Fruit fly (Drosophila melanogaster) whole organism, embryonic: ENCODE measurements around the gene CG9018.

Source experiments
- Bteb2 ChIP-seq: fragments of 200-800 bp; sonication (Bioruptor generic); optimal IDR thresholded peaks from 2 replicates; lab custom pipeline; 2016; ENCODE audit warnings: missing biosample characterization, missing genetic modification characterization
- C15 ChIP-seq: fragments of 200-800 bp; sonication (Bioruptor generic); IDR thresholded peaks from 3 replicates; pipeline ENCODE4 v1.3.6; 2022; ENCODE audit warnings: missing biosample characterization, missing genetic modification characterization
- CG10267 ChIP-seq: fragments of 200-800 bp; sonication (Bioruptor generic); optimal IDR thresholded peaks from 2 replicates; lab custom pipeline; 2018; ENCODE audit warnings: missing biosample characterization, mild to moderate bottlenecking, missing genetic modification characterization, moderate library complexity
- CG10543 ChIP-seq: fragments of 200-800 bp; sonication (Bioruptor generic); optimal IDR thresholded peaks from 3 replicates; lab custom pipeline; 2017; ENCODE audit warnings: missing biosample characterization, mild to moderate bottlenecking, missing genetic modification characterization, moderate library complexity
- CG11398 ChIP-seq: fragments of 200-800 bp; sonication (Bioruptor generic); optimal IDR thresholded peaks from 2 replicates; lab custom pipeline; 2016; ENCODE audit warnings: missing biosample characterization, missing genetic modification characterization
- CG11723 ChIP-seq: fragments of 200-800 bp; sonication (Bioruptor generic); optimal IDR thresholded peaks from 2 replicates; lab custom pipeline; 2017; ENCODE audit warnings: missing biosample characterization, mild to moderate bottlenecking, missing genetic modification characterization
- CG12219 ChIP-seq: fragments of 200-800 bp; sonication (Bioruptor generic); optimal IDR thresholded peaks from 3 replicates; lab custom pipeline; 2018; ENCODE audit warnings: missing biosample characterization, mild to moderate bottlenecking, missing genetic modification characterization
- CG12942 ChIP-seq: fragments of 200-800 bp; sonication (Bioruptor generic); optimal IDR thresholded peaks from 3 replicates; lab custom pipeline; 2016; ENCODE audit warnings: missing biosample characterization, missing genetic modification characterization
- CG1529 ChIP-seq: fragments of 200-800 bp; sonication (Bioruptor generic); optimal IDR thresholded peaks from 3 replicates; lab custom pipeline; 2018; ENCODE audit warnings: missing biosample characterization, missing genetic modification characterization
- CG17359 ChIP-seq: fragments of 200-800 bp; sonication (Bioruptor generic); optimal IDR thresholded peaks from 3 replicates; lab custom pipeline; 2018; ENCODE audit warnings: missing biosample characterization, mild to moderate bottlenecking, missing genetic modification characterization, moderate library complexity
- CG1832 ChIP-seq: fragments of 200-800 bp; sonication (Bioruptor generic); optimal IDR thresholded peaks from 2 replicates; lab custom pipeline; 2017; ENCODE audit warnings: missing biosample characterization, mild to moderate bottlenecking, missing genetic modification characterization, inconsistent platforms
- CG2875 ChIP-seq: fragments of 200-800 bp; sonication (Bioruptor generic); optimal IDR thresholded peaks from 2 replicates; lab custom pipeline; 2017; ENCODE audit warnings: missing biosample characterization, mild to moderate bottlenecking, missing genetic modification characterization, missing genetic modification reagents
- CG31224 ChIP-seq: fragments of 200-800 bp; sonication (Bioruptor generic); IDR thresholded peaks from 2 replicates; pipeline ENCODE4 v1.3.6; 2022; ENCODE audit warnings: missing biosample characterization, missing genetic modification characterization
- CG31365 ChIP-seq: fragments of 200-800 bp; sonication (Bioruptor generic); optimal IDR thresholded peaks from 2 replicates; lab custom pipeline; 2018; ENCODE audit warnings: missing biosample characterization, mild to moderate bottlenecking, missing genetic modification characterization
- CG31388 ChIP-seq: fragments of 200-800 bp; sonication (Bioruptor generic); optimal IDR thresholded peaks from 2 replicates; lab custom pipeline; 2016; ENCODE audit warnings: missing biosample characterization, missing genetic modification characterization
- CG31441 ChIP-seq: fragments of 200-800 bp; sonication (Bioruptor generic); IDR thresholded peaks from 2 replicates; pipeline ENCODE4 v1.3.6; 2022; ENCODE audit warnings: missing biosample characterization, missing genetic modification characterization
- CG3838 ChIP-seq: fragments of 200-800 bp; sonication (Bioruptor generic); optimal IDR thresholded peaks from 3 replicates; lab custom pipeline; 2016; ENCODE audit warnings: missing biosample characterization, missing genetic modification characterization
- CG7372 ChIP-seq: fragments of 200-800 bp; sonication (Bioruptor generic); IDR thresholded peaks from 2 replicates; pipeline ENCODE4 v1.3.6; 2022; ENCODE audit warnings: missing biosample characterization, missing genetic modification characterization
- CG7963 ChIP-seq: fragments of 200-800 bp; sonication (Bioruptor generic); IDR thresholded peaks from 3 replicates; pipeline ENCODE4 v1.3.6; 2022; ENCODE audit warnings: missing biosample characterization, missing genetic modification characterization; ENCODE audit not compliant: partially characterized antibody
- CG9215 ChIP-seq: fragments of 200-800 bp; sonication (Bioruptor generic); IDR thresholded peaks from 2 replicates; pipeline ENCODE4 v1.3.6; 2022; ENCODE audit warnings: missing biosample characterization, missing genetic modification characterization
- D19B ChIP-seq: fragments of 200-800 bp; sonication (Bioruptor generic); optimal IDR thresholded peaks from 2 replicates; lab custom pipeline; 2017; ENCODE audit warnings: missing biosample characterization, mild to moderate bottlenecking, missing genetic modification characterization
- Ets65A ChIP-seq: fragments of 200-800 bp; sonication (Bioruptor generic); peaks from one replicate; lab custom pipeline; 2016; ENCODE audit warnings: missing biosample characterization, missing genetic modification characterization
- HmgD ChIP-seq: fragments of 200-800 bp; sonication (Bioruptor generic); optimal IDR thresholded peaks from 3 replicates; lab custom pipeline; 2016; ENCODE audit warnings: missing biosample characterization, missing genetic modification characterization
- Hmx ChIP-seq: fragments of 200-800 bp; sonication (Bioruptor generic); optimal IDR thresholded peaks from 2 replicates; lab custom pipeline; 2016; ENCODE audit warnings: missing biosample characterization, missing genetic modification characterization
- Hr51 ChIP-seq, 2 experiments: fragments of 200-800 bp; sonication (Bioruptor generic); optimal IDR thresholded peaks; 2 replicates in 1 of 2; 3 replicates in 1 of 2; lab custom pipeline; 2016 to 2018; ENCODE audit warnings: missing biosample characterization in 2 of 2, missing genetic modification characterization in 2 of 2, mild to moderate bottlenecking in 1 of 2, moderate library complexity in 1 of 2
- MESR4 ChIP-seq: fragments of 200-800 bp; sonication (Bioruptor generic); optimal IDR thresholded peaks from 2 replicates; lab custom pipeline; 2018; ENCODE audit warnings: missing biosample characterization, mild to moderate bottlenecking, missing genetic modification characterization, moderate library complexity
- Mrtf ChIP-seq: fragments of 200-800 bp; sonication (Bioruptor generic); IDR thresholded peaks from 3 replicates; pipeline ENCODE4 v1.3.6; 2022; ENCODE audit warnings: missing biosample characterization, missing genetic modification characterization
- Sox102F ChIP-seq: fragments of 200-800 bp; sonication (Bioruptor generic); optimal IDR thresholded peaks from 2 replicates; lab custom pipeline; 2018; ENCODE audit warnings: missing biosample characterization, mild to moderate bottlenecking, missing genetic modification characterization, moderate library complexity
- bbx ChIP-seq: fragments of 200-800 bp; sonication (Bioruptor generic); IDR thresholded peaks from 2 replicates; pipeline ENCODE4 v1.3.6; 2022; ENCODE audit warnings: missing biosample characterization, missing genetic modification characterization; ENCODE audit not compliant: partially characterized antibody
- bcd ChIP-seq: fragments of 200-800 bp; sonication (Bioruptor generic); optimal IDR thresholded peaks from 2 replicates; lab custom pipeline; 2017; ENCODE audit warnings: missing biosample characterization, mild to moderate bottlenecking, missing genetic modification characterization
- chinmo ChIP-seq: fragments of 200-800 bp; sonication (Bioruptor generic); IDR thresholded peaks from 4 replicates; pipeline ENCODE4 v1.3.6; 2022; ENCODE audit warnings: missing biosample characterization, missing genetic modification characterization; ENCODE audit not compliant: partially characterized antibody
- ci ChIP-seq: fragments of 200-800 bp; sonication (Bioruptor generic); IDR thresholded peaks from 3 replicates; pipeline ENCODE4 v1.3.6; 2022; ENCODE audit warnings: missing biosample characterization, missing genetic modification characterization
- crc ChIP-seq: fragments of 200-800 bp; sonication (Bioruptor generic); optimal IDR thresholded peaks from 2 replicates; lab custom pipeline; 2016; ENCODE audit warnings: missing biosample characterization, missing genetic modification characterization
- crol ChIP-seq: fragments of 200-800 bp; sonication (Bioruptor generic); IDR thresholded peaks from 2 replicates; pipeline ENCODE4 v1.3.6; 2022; ENCODE audit warnings: missing biosample characterization, missing genetic modification characterization
- dpn ChIP-seq, 2 experiments: fragments of 200-800 bp; sonication (Bioruptor generic); optimal IDR thresholded peaks; 3 replicates each; lab custom pipeline; 2016; ENCODE audit warnings: missing biosample characterization in 2 of 2, missing genetic modification characterization in 2 of 2
- hth ChIP-seq: fragments of >200 bp; optimal IDR thresholded peaks from 2 replicates; lab custom pipeline; 2017; ENCODE audit warnings: inconsistent platforms
- kah ChIP-seq: fragments of 200-800 bp; sonication (Bioruptor generic); optimal IDR thresholded peaks from 2 replicates; lab custom pipeline; 2018; ENCODE audit warnings: missing biosample characterization, mild to moderate bottlenecking, missing genetic modification characterization
- lilli ChIP-seq: fragments of 200-800 bp; sonication (Bioruptor generic); optimal IDR thresholded peaks from 3 replicates; lab custom pipeline; 2016; ENCODE audit warnings: missing biosample characterization, missing genetic modification characterization
- lmd ChIP-seq: fragments of 200-800 bp; sonication (Bioruptor generic); IDR thresholded peaks from 2 replicates; pipeline ENCODE4 v1.3.6; 2022; ENCODE audit warnings: missing biosample characterization, missing genetic modification characterization
- nau ChIP-seq: fragments of 200-800 bp; sonication (Bioruptor generic); optimal IDR thresholded peaks from 3 replicates; lab custom pipeline; 2017; ENCODE audit warnings: missing biosample characterization, mild to moderate bottlenecking, missing genetic modification characterization, missing genetic modification reagents
- nerfin-1 ChIP-seq: fragments of 200-800 bp; sonication (Bioruptor generic); optimal IDR thresholded peaks from 3 replicates; lab custom pipeline; 2019; ENCODE audit warnings: missing biosample characterization, mild to moderate bottlenecking, missing genetic modification characterization, moderate library complexity
- row ChIP-seq: fragments of 200-800 bp; sonication (Bioruptor generic); IDR thresholded peaks from 3 replicates; pipeline ENCODE4 v1.3.6; 2022; ENCODE audit warnings: missing biosample characterization, missing genetic modification characterization
- run ChIP-seq: fragments of 200-800 bp; sonication (Bioruptor generic); optimal IDR thresholded peaks from 3 replicates; lab custom pipeline; 2018; ENCODE audit warnings: missing biosample characterization, mild to moderate bottlenecking, missing genetic modification characterization
- sens ChIP-seq: fragments of 200-800 bp; sonication (Bioruptor generic); peaks from one replicate; lab custom pipeline; 2016; ENCODE audit warnings: missing biosample characterization, missing genetic modification characterization
- sima ChIP-seq: fragments of 200-800 bp; sonication (Bioruptor generic); optimal IDR thresholded peaks from 2 replicates; lab custom pipeline; 2016; ENCODE audit warnings: missing biosample characterization, missing genetic modification characterization
- sr ChIP-seq: fragments of 200-800 bp; sonication (Bioruptor generic); IDR thresholded peaks from 3 replicates; pipeline ENCODE4 v1.3.6; 2022; ENCODE audit warnings: missing biosample characterization, missing genetic modification characterization
- tll ChIP-seq, 2 experiments: fragments of 200-800 bp in 1 of 2; fragments of >200 bp in 1 of 2; sonication (Bioruptor generic) in 1 of 2; optimal IDR thresholded peaks; 2 replicates each; lab custom pipeline; 2017 to 2019; ENCODE audit warnings: missing biosample characterization in 2 of 2, missing genetic modification characterization in 2 of 2, mild to moderate bottlenecking in 1 of 2, moderate library complexity in 1 of 2
- toy ChIP-seq: fragments of 200-800 bp; sonication (Bioruptor generic); IDR thresholded peaks from 2 replicates; pipeline ENCODE4 v1.3.6; 2022; ENCODE audit warnings: missing biosample characterization, missing genetic modification characterization
- zf30C ChIP-seq: fragments of 200-800 bp; sonication (Bioruptor generic); optimal IDR thresholded peaks from 3 replicates; lab custom pipeline; 2018; ENCODE audit warnings: missing biosample characterization, mild to moderate bottlenecking, missing genetic modification characterization

The CG9018 gene

DNA sequence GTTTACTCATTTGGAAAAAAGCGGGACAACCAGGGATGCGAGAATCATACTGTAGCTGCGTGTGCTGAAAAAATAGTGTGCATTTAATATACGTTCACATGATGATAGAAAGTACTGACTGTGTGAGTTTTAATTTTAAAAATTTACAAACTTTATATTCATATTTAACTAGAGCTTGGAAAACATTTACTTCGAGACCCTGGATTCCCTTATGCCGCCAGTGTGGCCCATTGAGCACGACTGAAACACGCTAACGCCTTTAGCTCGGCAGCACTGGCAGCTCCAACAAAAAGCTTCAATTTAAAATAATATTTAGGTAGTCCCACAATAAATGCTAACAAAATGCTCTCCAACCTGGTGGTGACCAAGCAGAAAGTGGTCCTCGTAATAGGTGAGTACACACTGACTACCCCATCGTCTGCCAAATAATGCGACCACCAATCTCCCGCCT, 20.6 kb upstream of the CG9018 start, which contains the start of the genes CG1275 and Elp5 (continued):
- peak in 1 of 2 experiments; percentile 31 for TF ChIP-seq tll (GFP tag; optimal IDR thresholded peaks at IDR 0.05; lab: Kevin White, UChicago)
- TF ChIP-seq CG11398 (GFP tag; lab: Kevin White, UChicago) = peak; percentile 92
- peak; percentile 99 for TF ChIP-seq CG17359 (tag; lab: Kevin White, UChicago)
- no peak for TF ChIP-seq hth (lab: Kevin White, UChicago)
- peak; percentile 97 for TF ChIP-seq CG12219 (GFP tag; lab: Kevin White, UChicago)
- peak; percentile 92 for TF ChIP-seq CG10267 (tag; lab: Kevin White, UChicago)
- peak; percentile 99 for TF ChIP-seq Sox102F (GFP tag; lab: Kevin White, UChicago)
- TF ChIP-seq Mrtf = peak; percentile 100
- peak; percentile 100 for TF ChIP-seq lmd (GFP tag; lab: Robert Waterston, UW)
- TF ChIP-seq CG31388 (GFP tag; lab: Kevin White, UChicago) = peak; percentile 88
- TF ChIP-seq bcd (GFP tag; lab: Kevin White, UChicago) = peak; percentile 98
- TF ChIP-seq row (GFP tag; lab: Robert Waterston, UW) = peak; percentile 99
- peak; percentile 99 for TF ChIP-seq C15
- peak; percentile 95 for TF ChIP-seq Hmx (GFP tag; lab: Kevin White, UChicago)
- peak; percentile 99 for TF ChIP-seq CG31441 (GFP tag; lab: Robert Waterston, UW)
- peak; percentile 97 for TF ChIP-seq nerfin-1 (tag; lab: Kevin White, UChicago)
- TF ChIP-seq CG1832 (GFP tag; lab: Kevin White, UChicago) = no peak
- peak; percentile 97 for TF ChIP-seq Bteb2 (GFP tag; lab: Kevin White, UChicago)
- TF ChIP-seq Hr51 (GFP tag; optimal IDR thresholded peaks at IDR 0.05; lab: Kevin White, UChicago) = peak; percentile 97 to 98
- TF ChIP-seq CG9215 (GFP tag; lab: Robert Waterston, UW) = peak; percentile 98
- peak; percentile 76 for TF ChIP-seq CG31365 (tag; lab: Kevin White, UChicago)
- no peak for TF ChIP-seq zf30C (GFP tag; lab: Kevin White, UChicago)
- TF ChIP-seq CG1529 (GFP tag; lab: Kevin White, UChicago) = peak; percentile 97
- TF ChIP-seq D19B = peak; percentile 95
- peak; percentile 96 for TF ChIP-seq sima
- peak; percentile 97 for TF ChIP-seq CG12942 (GFP tag; lab: Kevin White, UChicago)
- TF ChIP-seq CG31224 (GFP tag; lab: Robert Waterston, UW) = peak; percentile 98
- TF ChIP-seq toy (GFP tag; lab: Robert Waterston, UW) = peak; percentile 99
- TF ChIP-seq CG2875 (GFP tag; lab: Kevin White, UChicago) = peak; percentile 97
- TF ChIP-seq MESR4 (GFP tag; lab: Kevin White, UChicago) = peak; percentile 81
- no peak for TF ChIP-seq nau

DNA sequence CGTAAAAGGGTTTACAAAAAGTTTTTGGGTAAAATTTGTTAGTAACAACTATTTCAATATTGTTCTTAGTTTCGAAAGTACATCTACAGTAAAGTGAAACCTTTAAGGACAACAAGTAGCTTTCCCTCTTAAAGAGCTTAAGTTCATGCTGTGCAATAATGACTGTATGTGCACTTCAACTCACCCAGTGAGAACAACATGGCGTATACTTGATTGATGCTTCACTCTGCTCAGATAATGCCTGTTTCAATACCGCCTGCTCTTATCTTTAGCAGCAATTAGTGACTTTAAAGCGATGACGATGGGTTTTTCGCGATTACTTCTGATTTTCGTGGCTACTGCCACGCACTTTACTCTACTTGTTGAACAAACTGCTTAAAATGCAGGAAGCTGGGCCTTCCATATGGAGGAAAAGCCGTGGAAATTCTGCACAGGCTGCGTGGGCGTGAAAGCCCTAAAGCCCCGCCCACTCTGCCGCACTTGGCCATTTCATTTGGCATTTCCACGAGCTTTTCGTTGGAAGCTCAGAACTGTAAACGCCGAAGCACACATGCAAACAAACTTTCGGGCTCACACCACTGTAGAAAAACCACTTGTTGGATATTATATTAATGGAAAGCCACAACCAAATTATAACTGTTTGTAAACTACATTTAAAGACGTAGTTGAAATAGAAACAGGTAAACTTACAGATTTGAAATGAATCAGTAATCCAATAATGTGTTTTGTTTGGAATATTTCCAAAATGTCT, 19.7 kb upstream of the CG9018 start:
- TF ChIP-seq run (tag; lab: Kevin White, UChicago) (no peak), kah (GFP tag; lab: Kevin White, UChicago) (peak; percentile 82), bbx (no peak), CG7372 (GFP tag; lab: Robert Waterston, UW) (peak; percentile 29; the same call in 1 of the 2 replicates), crol (GFP tag; lab: Robert Waterston, UW) (no peak), ci (0 out of 3 replicates have a peak, but pooled peaks have one; percentile 28), crc (GFP tag; lab: Kevin White, UChicago) (no peak), CG3838 (GFP tag; lab: Kevin White, UChicago) (no peak), HmgD (no peak), Ets65A (GFP tag; lab: Kevin White, UChicago) (peak; percentile 4), CG11723 (GFP tag; lab: Kevin White, UChicago) (no peak), lilli (GFP tag; lab: Kevin White, UChicago) (no peak), sens (GFP tag; lab: Kevin White, UChicago) (no peak), CG7963 (GFP tag; lab: Robert Waterston, UW) (0 out of 3 replicates have a peak, but pooled peaks have one; percentile 38), sr (peak; percentile 91), CG10543 (no peak), chinmo (GFP tag; lab: Robert Waterston, UW) (0 out of 4 replicates have a peak, but pooled peaks have one; percentile 5), dpn (GFP tag; optimal IDR thresholded peaks at IDR 0.05; lab: Kevin White, UChicago) (no peak)
